Fruit fly (Drosophila melanogaster): ENCODE results near the gene KaiR1D.
A peak's percentile ranks its signal among the peaks of the same experiment; 100 is the strongest.

Gene KaiR1D

dm6 chr3R:20832689-20833524 lies 33.1 kb downstream of the KaiR1D start, which contains the start of gene Synd (continued):
- TF ChIP-seq toy (GFP tag; IDR thresholded peaks at IDR 0.05) (no peak), Fer1 (GFP tag; optimal IDR thresholded peaks at IDR 0.05) (peak; percentile 58), CG8924 (tag; optimal IDR thresholded peaks at IDR 0.05) (peak; percentile 63), CG32767 (GFP tag; IDR thresholded peaks at IDR 0.05) (no peak), CG10147 (GFP tag; optimal IDR thresholded peaks at IDR 0.05) (peak; percentile 54), CG31224 (GFP tag; IDR thresholded peaks at IDR 0.05) (no peak), CG3163 (GFP tag; optimal IDR thresholded peaks at IDR 0.05) (peak; percentile 15), Poxn (GFP tag; IDR thresholded peaks at IDR 0.05) (no peak), btn (GFP tag; optimal IDR thresholded peaks at IDR 0.05) (no peak), chinmo (GFP tag; IDR thresholded peaks at IDR 0.05; ENCODE audit: partially characterized antibody) (0 out of 4 replicates have a peak, but pooled peaks have one; percentile 38), Max (GFP tag; optimal IDR thresholded peaks at IDR 0.05) (no peak), pros (GFP tag; optimal IDR thresholded peaks at IDR 0.05) (peak; percentile 90), bbx (GFP tag; IDR thresholded peaks at IDR 0.05; ENCODE audit: partially characterized antibody) (no peak), CG3726 (GFP tag; IDR thresholded peaks at IDR 0.05) (no peak), amos (GFP tag; IDR thresholded peaks at IDR 0.05; ENCODE audit: partially characterized antibody) (peak; percentile 18; the same call in 1 of the 2 replicates), dmrt99B (tag; optimal IDR thresholded peaks at IDR 0.05) (no peak), CG17328 (GFP tag; IDR thresholded peaks at IDR 0.05) (no peak), CG14965 (GFP tag; optimal IDR thresholded peaks at IDR 0.05; ENCODE audit: borderline replicate concordance) (no peak), CG17912 (GFP tag; optimal IDR thresholded peaks at IDR 0.05) (no peak), CkIIα-i1 (GFP tag; IDR thresholded peaks at IDR 0.05) (no peak), ato (GFP tag; IDR thresholded peaks at IDR 0.05; ENCODE audit: partially characterized antibody) (no peak), CG8089 (GFP tag; optimal IDR thresholded peaks at IDR 0.05) (no peak), Ets65A (GFP tag) (no peak), knrl (GFP tag; IDR thresholded peaks at IDR 0.05; ENCODE audit: partially characterized antibody) (peak; percentile 31; the same call in 1 of the 3 replicates), CG4404 (GFP tag; IDR thresholded peaks at IDR 0.05) (no peak), CG6175 (GFP tag; IDR thresholded peaks at IDR 0.05) (no peak), zen2 (GFP tag; IDR thresholded peaks at IDR 0.05; ENCODE audit: partially characterized antibody) (no peak), CG32772 (GFP tag; IDR thresholded peaks at IDR 0.05) (peak; percentile 41; the same call in 1 of the 2 replicates), CG34376 (GFP tag; optimal IDR thresholded peaks at IDR 0.05) (peak; percentile 82), CG6683 (GFP tag; optimal IDR thresholded peaks at IDR 0.05) (peak; percentile 5), Bteb2 (GFP tag; optimal IDR thresholded peaks at IDR 0.05) (no peak), mirr (GFP tag; optimal IDR thresholded peaks at IDR 0.05) (peak; percentile 27), CG12659 (GFP tag; optimal IDR thresholded peaks at IDR 0.05) (peak; percentile 44), esg (GFP tag; conservative IDR thresholded peaks at IDR 0.05) (no peak), eyg (GFP tag; optimal IDR thresholded peaks at IDR 0.05) (no peak), CG11696 (GFP tag; IDR thresholded peaks at IDR 0.05) (no peak), CG15479 (GFP tag; optimal IDR thresholded peaks at IDR 0.05) (peak; percentile 26), CG2120 (GFP tag; optimal IDR thresholded peaks at IDR 0.05) (peak; percentile 53), da (GFP tag; optimal IDR thresholded peaks at IDR 0.05) (no peak), al (GFP tag; IDR thresholded peaks at IDR 0.05) (no peak), lilli (GFP tag; optimal IDR thresholded peaks at IDR 0.05) (peak; percentile 18), pfk (GFP tag; optimal IDR thresholded peaks at IDR 0.05) (no peak), cg (GFP tag; optimal IDR thresholded peaks at IDR 0.05) (peak; percentile 96), Jarid2 (GFP tag; optimal IDR thresholded peaks at IDR 0.05) (peak; percentile 83), Bgb (GFP tag; IDR thresholded peaks at IDR 0.05; ENCODE audit: partially characterized antibody) (peak; percentile 26; the same call in 1 of the 2 replicates), abd-A (tag; optimal IDR thresholded peaks at IDR 0.05) (peak; percentile 29), CG4328 (GFP tag; optimal IDR thresholded peaks at IDR 0.05) (no peak), Tbp (GFP tag; optimal IDR thresholded peaks at IDR 0.05) (peak; percentile 19)

All from whole organism, embryonic.